Fruit fly (Drosophila melanogaster): ENCODE measurements around the gene hmw.
A peak's percentile ranks its signal among the peaks of the same experiment; 100 is the strongest.

The hmw gene

dm6 chr3R:18389790-18390189 lies 28.0 kb downstream of the hmw start, which contains the start of gene Vha100-4:
TSS of gene Vha100-4 (minus strand) at chr3R:18389805.
- no peak for TF ChIP-seq usp (GFP tag; optimal IDR thresholded peaks at IDR 0.05)
- TF ChIP-seq h (GFP tag; optimal IDR thresholded peaks at IDR 0.05) = no peak
- no peak for TF ChIP-seq Hnf4 (GFP tag; optimal IDR thresholded peaks at IDR 0.05)
- TF ChIP-seq rgr (GFP tag; optimal IDR thresholded peaks at IDR 0.05) = no peak
- TF ChIP-seq Hr78 (GFP tag; optimal IDR thresholded peaks at IDR 0.05) = no peak
- TF ChIP-seq Dif (GFP tag; optimal IDR thresholded peaks at IDR 0.05; ENCODE audit: partially characterized antibody) = no peak
- TF ChIP-seq lola (GFP tag; optimal IDR thresholded peaks at IDR 0.05) = no peak
- no peak for TF ChIP-seq CG9705 (GFP tag; optimal IDR thresholded peaks at IDR 0.05)
- TF ChIP-seq dmrt93B (GFP tag; optimal IDR thresholded peaks at IDR 0.05) = no peak

DNA sequence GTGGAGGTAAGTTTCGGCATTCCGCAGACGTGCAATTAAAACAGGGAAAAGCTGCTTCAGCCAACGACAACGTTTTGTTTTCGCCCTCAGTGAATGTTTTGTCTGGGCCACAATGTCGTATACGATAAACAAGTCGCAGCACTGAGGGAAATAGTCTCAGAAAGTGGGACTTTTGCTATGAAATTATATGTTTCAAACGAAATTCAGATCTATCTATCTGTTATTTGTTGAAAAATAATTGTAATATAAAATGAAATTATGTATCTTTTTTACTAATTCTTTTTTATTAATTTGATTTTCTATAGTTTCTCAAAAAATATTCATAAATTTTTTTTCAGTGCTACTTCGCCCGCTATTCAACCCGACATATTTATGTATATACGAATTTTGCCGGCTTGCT lies 31.6 kb downstream of the hmw start:
- TF ChIP-seq lola (GFP tag; optimal IDR thresholded peaks at IDR 0.05) = no peak
- no peak for TF ChIP-seq CrebA (GFP tag; optimal IDR thresholded peaks at IDR 0.05; ENCODE audit: borderline replicate concordance)
- TF ChIP-seq Vsx2 (GFP tag; optimal IDR thresholded peaks at IDR 0.05; ENCODE audit: partially characterized antibody) = no peak
- TF ChIP-seq br (GFP tag; optimal IDR thresholded peaks at IDR 0.05) = peak; percentile 29
- peak; percentile 79 for TF ChIP-seq rgr (GFP tag; optimal IDR thresholded peaks at IDR 0.05)
- TF ChIP-seq pan (optimal IDR thresholded peaks at IDR 0.05) = no peak
- no peak for TF ChIP-seq Abd-B (GFP tag; optimal IDR thresholded peaks at IDR 0.05)
- no peak for TF ChIP-seq Hr83 (GFP tag; optimal IDR thresholded peaks at IDR 0.05; ENCODE audit: poor library complexity, severe bottlenecking)
- no peak for TF ChIP-seq brk (GFP tag; optimal IDR thresholded peaks at IDR 0.05)
- TF ChIP-seq sv (GFP tag; optimal IDR thresholded peaks at IDR 0.05) = no peak
- TF ChIP-seq OdsH (GFP tag; optimal IDR thresholded peaks at IDR 0.05) = peak; percentile 79
- TF ChIP-seq Dfd (GFP tag; optimal IDR thresholded peaks at IDR 0.05) = no peak
- TF ChIP-seq usp (GFP tag; optimal IDR thresholded peaks at IDR 0.05) = no peak
- TF ChIP-seq Sp1 (GFP tag; optimal IDR thresholded peaks at IDR 0.05) = peak; percentile 73
- no peak for TF ChIP-seq N (GFP tag; optimal IDR thresholded peaks at IDR 0.05)
- peak; percentile 51 for TF ChIP-seq fru (GFP tag; optimal IDR thresholded peaks at IDR 0.05)
- TF ChIP-seq Dif (GFP tag; optimal IDR thresholded peaks at IDR 0.05; ENCODE audit: partially characterized antibody) = no peak
- TF ChIP-seq h (GFP tag; optimal IDR thresholded peaks at IDR 0.05) = peak; percentile 41
- no peak for TF ChIP-seq tai (GFP tag; optimal IDR thresholded peaks at IDR 0.05)
- TF ChIP-seq Hr78 (GFP tag; optimal IDR thresholded peaks at IDR 0.05) = no peak
- TF ChIP-seq psq (GFP tag; optimal IDR thresholded peaks at IDR 0.05) = peak; percentile 69
- no peak for TF ChIP-seq Mio (GFP tag; optimal IDR thresholded peaks at IDR 0.05)
- no peak for TF ChIP-seq Myc (optimal IDR thresholded peaks at IDR 0.05)
- TF ChIP-seq foxo (GFP tag; optimal IDR thresholded peaks at IDR 0.05) = peak in 1 of 2 experiments; percentile 83
- no peak for TF ChIP-seq woc (GFP tag; optimal IDR thresholded peaks at IDR 0.05)
- TF ChIP-seq ey (GFP tag; optimal IDR thresholded peaks at IDR 0.05) = peak; percentile 40
- TF ChIP-seq dmrt93B (GFP tag; optimal IDR thresholded peaks at IDR 0.05) = no peak
- TF ChIP-seq HLH106 (tag; optimal IDR thresholded peaks at IDR 0.05) = peak; percentile 75
- TF ChIP-seq Rel (GFP tag; optimal IDR thresholded peaks at IDR 0.05) = peak; percentile 18
- TF ChIP-seq Rel (tag; optimal IDR thresholded peaks at IDR 0.05) = no peak
- TF ChIP-seq CG9705 (GFP tag; optimal IDR thresholded peaks at IDR 0.05) = no peak
- no peak for TF ChIP-seq jim (GFP tag; optimal IDR thresholded peaks at IDR 0.05)
- TF ChIP-seq dsf (GFP tag; optimal IDR thresholded peaks at IDR 0.05; ENCODE audit: borderline replicate concordance) = no peak

- TF ChIP-seq psq (GFP tag; optimal IDR thresholded peaks at IDR 0.05) (no peak), woc (GFP tag; optimal IDR thresholded peaks at IDR 0.05) (no peak), foxo (GFP tag; optimal IDR thresholded peaks at IDR 0.05) (no peak), br (GFP tag; optimal IDR thresholded peaks at IDR 0.05) (no peak), jim (GFP tag; optimal IDR thresholded peaks at IDR 0.05) (no peak), Dif (GFP tag; optimal IDR thresholded peaks at IDR 0.05; ENCODE audit: partially characterized antibody) (no peak), Hnf4 (GFP tag; optimal IDR thresholded peaks at IDR 0.05) (peak; percentile 0)
Observed at dm6 chr3R:18394876-18395275, 33.1 kb downstream of the hmw start.

- no peak for TF ChIP-seq dmrt93B (GFP tag; optimal IDR thresholded peaks at IDR 0.05)
Observed at dm6 chr3R:18395694-18396093, 33.9 kb downstream of the hmw start.

All from whole organism, wandering third instar larva.